Fruit fly (Drosophila melanogaster) whole organism, pupa: Measurements from ENCODE around the gene CG43063.

ENCODE experiments used
- CG12605 ChIP-seq: fragments of 200-800 bp; sonication (Bioruptor generic); IDR thresholded peaks from 2 replicates; pipeline ENCODE4 v1.3.6; 2022; ENCODE audit warnings: missing biosample characterization, missing genetic modification characterization
- CG13204 ChIP-seq: fragments of 200-800 bp; sonication (Bioruptor generic); optimal IDR thresholded peaks from 2 replicates; lab custom pipeline; 2018; ENCODE audit warnings: missing biosample characterization, mild to moderate bottlenecking, missing genetic modification characterization, moderate library complexity
- CG14655 ChIP-seq: fragments of 200-800 bp; sonication (Bioruptor generic); optimal IDR thresholded peaks from 3 replicates; lab custom pipeline; 2017; ENCODE audit warnings: mild to moderate bottlenecking, missing biosample characterization, missing genetic modification reagents, missing genetic modification characterization
- CG15710 ChIP-seq: fragments of 200-800 bp; sonication (Bioruptor generic); optimal IDR thresholded peaks from 2 replicates; lab custom pipeline; 2018; ENCODE audit warnings: missing biosample characterization, mild to moderate bottlenecking, missing genetic modification characterization, moderate library complexity
- CG32121 ChIP-seq: fragments of 200-800 bp; sonication (Bioruptor generic); IDR thresholded peaks from 2 replicates; pipeline ENCODE4 v1.3.6; 2022; ENCODE audit warnings: missing biosample characterization, missing genetic modification characterization
- CG4496 ChIP-seq: fragments of 200-800 bp; sonication (Bioruptor generic); IDR thresholded peaks from 3 replicates; pipeline ENCODE4 v1.3.6; 2022; ENCODE audit warnings: missing biosample characterization, missing genetic modification characterization
- CG8159 ChIP-seq: fragments of 200-800 bp; sonication (Bioruptor generic); optimal IDR thresholded peaks from 3 replicates; lab custom pipeline; 2018; ENCODE audit warnings: missing biosample characterization, mild to moderate bottlenecking, missing genetic modification characterization, moderate library complexity
- CG8301 ChIP-seq: fragments of 200-800 bp; sonication (Bioruptor generic); optimal IDR thresholded peaks from 2 replicates; lab custom pipeline; 2018; ENCODE audit warnings: missing biosample characterization, mild to moderate bottlenecking, missing genetic modification characterization
- EcR ChIP-seq: fragments of 200-800 bp; sonication (Bioruptor generic); optimal IDR thresholded peaks from 3 replicates; lab custom pipeline; 2019; ENCODE audit warnings: missing biosample characterization, missing genetic modification characterization, mild to moderate bottlenecking, moderate library complexity, missing genetic modification reagents
- Pif1A ChIP-seq: fragments of 200-800 bp; sonication (Bioruptor generic); optimal IDR thresholded peaks from 3 replicates; lab custom pipeline; 2016; ENCODE audit warnings: missing biosample characterization, missing genetic modification characterization
- fd96Ca ChIP-seq: fragments of 200-800 bp; sonication (Bioruptor generic); IDR thresholded peaks from 3 replicates; pipeline ENCODE4 v1.3.6; 2022; ENCODE audit warnings: missing biosample characterization, missing genetic modification characterization

DNA sequence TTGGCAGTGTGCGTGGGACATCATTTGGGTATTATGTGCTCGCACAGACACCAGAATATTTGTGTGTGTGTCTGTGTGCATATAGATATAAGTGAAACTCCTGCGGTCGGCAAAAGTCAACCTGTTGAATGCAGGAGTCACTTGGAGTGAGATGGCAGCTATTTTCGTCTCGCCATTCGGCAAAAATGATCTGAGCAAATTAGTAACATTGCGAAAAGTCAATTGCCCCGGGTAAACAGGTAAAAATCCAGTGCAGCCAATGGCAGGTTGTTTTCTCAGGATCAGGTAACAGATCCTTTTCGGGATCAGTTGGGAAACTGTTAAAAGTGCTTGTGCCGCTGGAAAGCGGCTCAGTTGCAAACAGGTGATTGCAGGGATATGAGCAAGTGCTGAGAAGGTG is 14.0 kb upstream of the CG43063 start:
- no peak for TF ChIP-seq Pif1A (GFP tag; lab: Kevin White, UChicago)
- TF ChIP-seq CG12605 (GFP tag; lab: Robert Waterston, UW): no peak
- TF ChIP-seq CG14655 (GFP tag; lab: Kevin White, UChicago): no peak
- TF ChIP-seq CG8159 (tag; lab: Kevin White, UChicago): no peak
- no peak for TF ChIP-seq EcR (GFP tag; lab: Kevin White, UChicago)
- TF ChIP-seq CG8301 (tag; lab: Kevin White, UChicago): no peak
- no peak for TF ChIP-seq CG13204
- TF ChIP-seq fd96Ca: no peak
- TF ChIP-seq CG32121 (GFP tag; lab: Robert Waterston, UW): no peak
- TF ChIP-seq CG15710 (tag; lab: Kevin White, UChicago): no peak
- no peak for TF ChIP-seq CG4496 (GFP tag; lab: Robert Waterston, UW)
